Worm (Caenorhabditis elegans): ENCODE data around the gene perm-1.

- TF ChIP-seq jun-1 (tag; optimal IDR thresholded peaks at IDR 0.05) (no peak), unc-62 (GFP tag; optimal IDR thresholded peaks at IDR 0.05) (no peak), ceh-82 (tag; optimal IDR thresholded peaks at IDR 0.05) (peak in 1 of 3 experiments; percentile 33), lin-14 (GFP tag; optimal IDR thresholded peaks at IDR 0.05) (peak; percentile 78), efl-1 (optimal IDR thresholded peaks at IDR 0.05) (no peak), efl-1 (GFP tag; optimal IDR thresholded peaks at IDR 0.05 in 1 of 2) (no peak), elt-2 (tag; optimal IDR thresholded peaks at IDR 0.05) (no peak), aha-1 (tag; optimal IDR thresholded peaks at IDR 0.05) (no peak), ztf-4 (tag; optimal IDR thresholded peaks at IDR 0.05) (no peak), ama-1 (optimal IDR thresholded peaks at IDR 0.05) (no peak), nhr-28 (tag; optimal IDR thresholded peaks at IDR 0.05) (no peak), C04F5.9 (tag; optimal IDR thresholded peaks at IDR 0.05) (no peak), egl-13 (tag; optimal IDR thresholded peaks at IDR 0.05) (no peak)
Measured at ce11 chrII:7921155-7921554, 40.5 kb downstream of the perm-1 start.

All from whole organism, L1 larva.